Worm (Caenorhabditis elegans): ENCODE data around the gene unc-46.

- no peak for TF ChIP-seq blmp-1 (tag; optimal IDR thresholded peaks at IDR 0.05)
- TF ChIP-seq fkh-10 (GFP tag; optimal IDR thresholded peaks at IDR 0.05) = no peak
- TF ChIP-seq rnt-1 (tag; optimal IDR thresholded peaks at IDR 0.05) = no peak
- no peak for TF ChIP-seq lin-15B (tag; optimal IDR thresholded peaks at IDR 0.05)
- no peak for TF ChIP-seq ama-1 (optimal IDR thresholded peaks at IDR 0.05)
- no peak for TF ChIP-seq nhr-11 (tag; optimal IDR thresholded peaks at IDR 0.05)
- TF ChIP-seq mdl-1 (tag; optimal IDR thresholded peaks at IDR 0.05) = no peak
- no peak for TF ChIP-seq dpl-1 (GFP tag; optimal IDR thresholded peaks at IDR 0.05)
- TF ChIP-seq ztf-11 (tag; optimal IDR thresholded peaks at IDR 0.05) = no peak
- TF ChIP-seq ceh-82 (tag; optimal IDR thresholded peaks at IDR 0.05) = no peak
- TF ChIP-seq egl-13 (tag; optimal IDR thresholded peaks at IDR 0.05) = no peak
- TF ChIP-seq unc-62 (GFP tag; optimal IDR thresholded peaks at IDR 0.05) = no peak
- no peak for TF ChIP-seq nhr-12 (tag; optimal IDR thresholded peaks at IDR 0.05)
Measured at ce11 chrV:5110684-5111083, 11.9 kb upstream of the unc-46 start, which contains the start of gene ugt-63.

Data from whole organism, L1 larva.